Fruit fly (Drosophila melanogaster) whole organism, embryonic: ENCODE results near the gene CG7069.

ENCODE experiments used
- CG10267 ChIP-seq: fragments of 200-800 bp; sonication (Bioruptor generic); optimal IDR thresholded peaks from 2 replicates; lab custom pipeline; 2018; ENCODE audit warnings: missing biosample characterization, mild to moderate bottlenecking, missing genetic modification characterization, moderate library complexity
- CG10366 ChIP-seq: fragments of 200-800 bp; sonication (Bioruptor generic); IDR thresholded peaks from 2 replicates; pipeline ENCODE4 v1.3.6; 2022; ENCODE audit warnings: missing biosample characterization, missing genetic modification characterization
- CG11696 ChIP-seq: fragments of 200-800 bp; sonication (Bioruptor generic); IDR thresholded peaks from 2 replicates; pipeline ENCODE4 v1.3.6; 2022; ENCODE audit warnings: missing biosample characterization, missing genetic modification characterization
- CG12155 ChIP-seq: fragments of 200-800 bp; sonication (Bioruptor generic); optimal IDR thresholded peaks from 3 replicates; lab custom pipeline; 2016; ENCODE audit warnings: missing biosample characterization, missing genetic modification characterization
- CG13287 ChIP-seq: fragments of 200-800 bp; sonication (Bioruptor generic); IDR thresholded peaks from 2 replicates; pipeline ENCODE4 v1.3.6; 2022; ENCODE audit warnings: missing biosample characterization, missing genetic modification characterization; ENCODE audit not compliant: partially characterized antibody
- CG13296 ChIP-seq: fragments of 200-800 bp; sonication (Bioruptor generic); optimal IDR thresholded peaks from 3 replicates; lab custom pipeline; 2018; ENCODE audit warnings: missing biosample characterization, mild to moderate bottlenecking, missing genetic modification characterization
- CG1647 ChIP-seq: fragments of 200-800 bp; sonication (Bioruptor generic); optimal IDR thresholded peaks from 3 replicates; lab custom pipeline; 2016; ENCODE audit warnings: missing biosample characterization, missing genetic modification characterization
- CG17361 ChIP-seq: fragments of 200-800 bp; sonication (Bioruptor generic); IDR thresholded peaks from 3 replicates; pipeline ENCODE4 v1.3.6; 2022; ENCODE audit warnings: missing biosample characterization, missing genetic modification characterization
- CG17912 ChIP-seq: fragments of 200-800 bp; sonication (Bioruptor generic); optimal IDR thresholded peaks from 2 replicates; lab custom pipeline; 2018; ENCODE audit warnings: missing biosample characterization, mild to moderate bottlenecking, missing genetic modification characterization
- CG2116 ChIP-seq: fragments of 200-800 bp; sonication (Bioruptor generic); optimal IDR thresholded peaks from 3 replicates; lab custom pipeline; 2018; ENCODE audit warnings: missing biosample characterization, mild to moderate bottlenecking, missing genetic modification characterization
- CG31441 ChIP-seq: fragments of 200-800 bp; sonication (Bioruptor generic); IDR thresholded peaks from 2 replicates; pipeline ENCODE4 v1.3.6; 2022; ENCODE audit warnings: missing biosample characterization, missing genetic modification characterization
- CG32532 ChIP-seq: fragments of 200-800 bp; sonication (Bioruptor generic); IDR thresholded peaks from 2 replicates; pipeline ENCODE4 v1.3.6; 2022; ENCODE audit warnings: missing biosample characterization, missing genetic modification characterization
- CG3407 ChIP-seq: fragments of 200-800 bp; sonication (Bioruptor generic); optimal IDR thresholded peaks from 2 replicates; lab custom pipeline; 2018; ENCODE audit warnings: missing biosample characterization, mild to moderate bottlenecking, missing genetic modification characterization
- CG43689 ChIP-seq: fragments of 200-800 bp; sonication (Bioruptor generic); IDR thresholded peaks from 2 replicates; pipeline ENCODE4 v1.3.6; 2022; ENCODE audit warnings: missing biosample characterization, missing genetic modification characterization
- CG5180 ChIP-seq: fragments of 200-800 bp; sonication (Bioruptor generic); optimal IDR thresholded peaks from 3 replicates; lab custom pipeline; 2017; ENCODE audit warnings: missing biosample characterization, missing genetic modification characterization, mild to moderate bottlenecking, moderate library complexity, missing genetic modification reagents
- CG7556 ChIP-seq: fragments of 200-800 bp; sonication (Bioruptor generic); optimal IDR thresholded peaks from 2 replicates; lab custom pipeline; 2017; ENCODE audit warnings: missing biosample characterization, mild to moderate bottlenecking, missing genetic modification characterization
- CG7745 ChIP-seq: fragments of 200-800 bp; sonication (Bioruptor generic); optimal IDR thresholded peaks from 2 replicates; lab custom pipeline; 2018; ENCODE audit warnings: missing biosample characterization, mild to moderate bottlenecking, missing genetic modification characterization, moderate library complexity
- CG8290 ChIP-seq, 3 experiments: fragments of 200-800 bp; sonication (Bioruptor generic); optimal IDR thresholded peaks; 2 replicates each; lab custom pipeline; 2016 to 2019; ENCODE audit warnings: missing biosample characterization in 3 of 3, missing genetic modification characterization in 3 of 3, mild to moderate bottlenecking in 2 of 3, moderate library complexity in 1 of 3
- Camta ChIP-seq: fragments of 200-800 bp; sonication (Bioruptor generic); optimal IDR thresholded peaks from 2 replicates; lab custom pipeline; 2016; ENCODE audit warnings: missing biosample characterization, missing genetic modification characterization
- Fer2 ChIP-seq: fragments of 200-800 bp; sonication (Bioruptor generic); optimal IDR thresholded peaks from 2 replicates; lab custom pipeline; 2018; ENCODE audit warnings: missing biosample characterization, mild to moderate bottlenecking, missing genetic modification characterization, moderate library complexity
- HLH3B ChIP-seq: fragments of 200-800 bp; sonication (Bioruptor generic); IDR thresholded peaks from 2 replicates; pipeline ENCODE4 v1.3.6; 2022; ENCODE audit warnings: missing biosample characterization, missing genetic modification characterization
- Hey ChIP-seq: fragments of 200-800 bp; sonication (Bioruptor generic); optimal IDR thresholded peaks from 3 replicates; lab custom pipeline; 2018; ENCODE audit warnings: missing biosample characterization, mild to moderate bottlenecking, missing genetic modification characterization
- Lim3 ChIP-seq: fragments of 200-800 bp; sonication (Bioruptor generic); IDR thresholded peaks from 2 replicates; pipeline ENCODE4 v1.3.6; 2022; ENCODE audit warnings: missing biosample characterization, missing genetic modification characterization
- MTF-1 ChIP-seq: fragments of 200-800 bp; sonication (Bioruptor generic); optimal IDR thresholded peaks from 2 replicates; lab custom pipeline; 2018; ENCODE audit warnings: missing biosample characterization, mild to moderate bottlenecking, missing genetic modification characterization, borderline replicate concordance
- Ptx1 ChIP-seq: fragments of 200-800 bp; sonication (Bioruptor generic); IDR thresholded peaks from 2 replicates; pipeline ENCODE4 v1.3.6; 2022; ENCODE audit warnings: missing biosample characterization, missing genetic modification characterization
- Sox100B ChIP-seq: fragments of 200-800 bp; sonication (Bioruptor generic); optimal IDR thresholded peaks from 3 replicates; lab custom pipeline; 2018; ENCODE audit warnings: missing biosample characterization, mild to moderate bottlenecking, missing genetic modification characterization
- Ssrp ChIP-seq: fragments of 200-800 bp; sonication (Bioruptor generic); optimal IDR thresholded peaks from 2 replicates; lab custom pipeline; 2018; ENCODE audit warnings: missing biosample characterization, mild to moderate bottlenecking, missing genetic modification characterization, moderate library complexity
- ara ChIP-seq: fragments of 200-800 bp; sonication (Bioruptor generic); IDR thresholded peaks from 2 replicates; pipeline ENCODE4 v1.3.6; 2022; ENCODE audit warnings: missing biosample characterization, missing genetic modification characterization
- bowl ChIP-seq: fragments of 200-800 bp; sonication (Bioruptor generic); IDR thresholded peaks from 2 replicates; pipeline ENCODE4 v1.3.6; 2022; ENCODE audit warnings: missing biosample characterization, missing genetic modification characterization
- bsh ChIP-seq, 2 experiments: fragments of 200-800 bp; sonication (Bioruptor generic); optimal IDR thresholded peaks; 2 replicates each; lab custom pipeline; 2017 to 2018; ENCODE audit warnings: mild to moderate bottlenecking in 2 of 2, missing biosample characterization in 2 of 2, missing genetic modification characterization in 2 of 2, moderate library complexity in 1 of 2
- chn ChIP-seq: fragments of 200-800 bp; sonication (Bioruptor generic); optimal IDR thresholded peaks from 2 replicates; lab custom pipeline; 2016; ENCODE audit warnings: missing biosample characterization, missing genetic modification characterization
- crc ChIP-seq: fragments of 200-800 bp; sonication (Bioruptor generic); optimal IDR thresholded peaks from 2 replicates; lab custom pipeline; 2016; ENCODE audit warnings: missing biosample characterization, missing genetic modification characterization
- danr ChIP-seq: fragments of 200-800 bp; sonication (Bioruptor generic); IDR thresholded peaks from 2 replicates; pipeline ENCODE4 v1.3.6; 2022; ENCODE audit warnings: missing biosample characterization, missing genetic modification characterization
- dpn ChIP-seq, 2 experiments: fragments of 200-800 bp; sonication (Bioruptor generic); optimal IDR thresholded peaks; 3 replicates each; lab custom pipeline; 2016; ENCODE audit warnings: missing biosample characterization in 2 of 2, missing genetic modification characterization in 2 of 2
- ftz-f1 ChIP-seq: fragments of 200-800 bp; sonication (Bioruptor generic); optimal IDR thresholded peaks from 2 replicates; lab custom pipeline; 2016; ENCODE audit warnings: missing biosample characterization, missing genetic modification characterization
- grau ChIP-seq: fragments of 200-800 bp; optimal IDR thresholded peaks from 3 replicates; lab custom pipeline; 2019; ENCODE audit warnings: missing biosample characterization, mild to moderate bottlenecking, missing genetic modification characterization, moderate library complexity
- gsb ChIP-seq: fragments of 200-800 bp; sonication (Bioruptor generic); IDR thresholded peaks from 2 replicates; pipeline ENCODE4 v1.3.6; 2022; ENCODE audit warnings: missing biosample characterization, missing genetic modification characterization
- knrl ChIP-seq: fragments of 200-800 bp; sonication (Bioruptor generic); IDR thresholded peaks from 3 replicates; pipeline ENCODE4 v1.3.6; 2022; ENCODE audit warnings: missing biosample characterization, missing genetic modification characterization; ENCODE audit not compliant: partially characterized antibody
- maf-S ChIP-seq: fragments of 200-800 bp; sonication (Bioruptor generic); optimal IDR thresholded peaks from 2 replicates; lab custom pipeline; 2016; ENCODE audit warnings: missing biosample characterization, missing genetic modification characterization
- mld ChIP-seq: fragments of 200-800 bp; sonication (Bioruptor generic); IDR thresholded peaks from 3 replicates; pipeline ENCODE4 v1.3.6; 2022; ENCODE audit warnings: missing biosample characterization, missing genetic modification characterization; ENCODE audit not compliant: partially characterized antibody
- nerfin-2 ChIP-seq: fragments of 200-800 bp; sonication (Bioruptor generic); IDR thresholded peaks from 2 replicates; pipeline ENCODE4 v1.3.6; 2022; ENCODE audit warnings: missing biosample characterization, missing genetic modification characterization; ENCODE audit not compliant: partially characterized antibody
- odd ChIP-seq: fragments of 200-800 bp; sonication (Bioruptor generic); optimal IDR thresholded peaks from 2 replicates; lab custom pipeline; 2017; ENCODE audit warnings: missing biosample characterization, mild to moderate bottlenecking, missing genetic modification characterization
- pzg ChIP-seq: fragments of 200-800 bp; sonication (Bioruptor generic); optimal IDR thresholded peaks from 3 replicates; lab custom pipeline; 2018; ENCODE audit warnings: missing biosample characterization, mild to moderate bottlenecking, missing genetic modification characterization, moderate library complexity
- sd ChIP-seq: fragments of 200-800 bp; sonication (Bioruptor generic); optimal IDR thresholded peaks from 3 replicates; lab custom pipeline; 2018; ENCODE audit warnings: missing biosample characterization, mild to moderate bottlenecking, missing genetic modification characterization, moderate library complexity
- sr ChIP-seq: fragments of 200-800 bp; sonication (Bioruptor generic); IDR thresholded peaks from 3 replicates; pipeline ENCODE4 v1.3.6; 2022; ENCODE audit warnings: missing biosample characterization, missing genetic modification characterization
- tio ChIP-seq: fragments of 200-800 bp; sonication (Bioruptor generic); optimal IDR thresholded peaks from 2 replicates; lab custom pipeline; 2017; ENCODE audit warnings: missing biosample characterization, missing genetic modification characterization, inconsistent platforms
- unpg ChIP-seq: fragments of 200-800 bp; sonication (Bioruptor generic); optimal IDR thresholded peaks from 3 replicates; lab custom pipeline; 2018; ENCODE audit warnings: missing biosample characterization, mild to moderate bottlenecking, missing genetic modification characterization, moderate library complexity
- usp ChIP-seq: fragments of >200 bp; optimal IDR thresholded peaks from 2 replicates; lab custom pipeline; 2017; ENCODE audit warnings: missing biosample characterization, missing genetic modification characterization

CG7069 gene

DNA sequence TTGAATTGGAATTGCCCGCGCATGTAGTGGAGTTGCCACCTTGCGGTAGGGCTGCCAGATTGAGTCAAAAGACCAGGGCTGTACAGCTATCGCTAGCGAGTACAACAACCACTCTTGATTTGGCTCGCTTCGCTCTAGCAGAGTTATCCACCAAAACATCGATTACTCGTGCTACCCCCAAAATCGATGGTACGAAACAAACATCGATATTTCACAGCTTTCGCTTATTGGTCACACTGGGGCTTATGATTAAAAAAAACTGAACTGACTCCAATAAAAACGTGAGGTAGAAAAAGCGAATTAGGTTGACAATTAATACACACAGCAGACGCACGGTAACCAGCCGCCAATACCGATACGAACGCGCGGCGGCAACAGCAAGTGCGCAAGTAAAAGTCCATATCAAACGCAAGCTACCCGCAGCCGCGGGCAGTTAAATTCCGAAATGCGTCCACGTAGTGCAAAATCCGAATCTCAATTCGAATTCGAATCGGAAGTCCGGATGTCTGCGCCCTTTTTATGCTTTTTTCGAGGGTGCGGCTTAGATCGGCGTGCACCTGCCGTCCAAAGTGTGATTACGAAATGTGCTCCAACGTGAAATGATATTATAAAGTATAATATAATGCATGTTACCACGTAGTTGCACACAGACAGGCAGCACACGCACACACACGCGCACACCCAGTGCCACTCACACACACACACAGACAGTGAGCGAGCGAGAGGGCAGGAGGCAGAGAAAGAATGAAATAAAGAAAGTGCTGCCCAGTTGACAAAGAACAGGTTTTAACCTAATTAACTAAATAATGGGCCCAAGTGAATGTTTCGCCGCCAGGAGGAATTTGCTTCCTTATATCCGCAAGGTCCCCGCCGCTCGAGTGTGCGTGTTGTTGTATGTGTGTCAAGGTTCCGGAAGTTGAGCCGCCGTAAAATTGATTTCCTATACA lies 15.9 kb upstream of the CG7069 start, which contains the start of gene Sar1 (continued):
- peak; percentile 41 for TF ChIP-seq grau (tag; lab: Kevin White, UChicago)
- peak; percentile 83 for TF ChIP-seq CG2116 (GFP tag; lab: Kevin White, UChicago)
- no peak for TF ChIP-seq Fer2 (tag; lab: Kevin White, UChicago)
- no peak for TF ChIP-seq Ptx1
- TF ChIP-seq dpn (GFP tag; optimal IDR thresholded peaks at IDR 0.05; lab: Kevin White, UChicago), result peak; percentile 19 to 55
- peak; percentile 44 for TF ChIP-seq CG12155 (GFP tag; lab: Kevin White, UChicago)
- peak; percentile 19; the same call in 1 of the 3 replicates for TF ChIP-seq CG17361 (GFP tag; lab: Robert Waterston, UW)
- no peak for TF ChIP-seq CG5180 (GFP tag; lab: Kevin White, UChicago)
- TF ChIP-seq bsh (GFP tag; optimal IDR thresholded peaks at IDR 0.05; lab: Kevin White, UChicago), result no peak
- peak; percentile 59; the same call in 1 of the 2 replicates for TF ChIP-seq nerfin-2
- no peak for TF ChIP-seq CG7745 (tag; lab: Kevin White, UChicago)
- TF ChIP-seq CG43689 (GFP tag; lab: Robert Waterston, UW), result no peak
- no peak for TF ChIP-seq unpg (GFP tag; lab: Kevin White, UChicago)
- no peak for TF ChIP-seq Sox100B (GFP tag; lab: Kevin White, UChicago)
- no peak for TF ChIP-seq Lim3
- TF ChIP-seq gsb (GFP tag; lab: Robert Waterston, UW), result no peak
- TF ChIP-seq Ssrp (tag; lab: Kevin White, UChicago), result no peak
- no peak for TF ChIP-seq danr (GFP tag; lab: Robert Waterston, UW)
- peak; percentile 95 for TF ChIP-seq knrl
- TF ChIP-seq CG13287 (GFP tag; lab: Robert Waterston, UW), result peak; percentile 98
- no peak for TF ChIP-seq Hey (tag; lab: Kevin White, UChicago)
- no peak for TF ChIP-seq CG11696 (GFP tag; lab: Robert Waterston, UW)
- no peak for TF ChIP-seq CG7556 (GFP tag; lab: Kevin White, UChicago)
- no peak for TF ChIP-seq CG1647 (GFP tag; lab: Kevin White, UChicago)
- peak; percentile 73 for TF ChIP-seq CG10267 (tag; lab: Kevin White, UChicago)
- no peak for TF ChIP-seq chn (GFP tag; lab: Kevin White, UChicago)
- no peak for TF ChIP-seq CG10366 (GFP tag; lab: Robert Waterston, UW)
- no peak for TF ChIP-seq usp (GFP tag; lab: Kevin White, UChicago)
- TF ChIP-seq tio (GFP tag; lab: Kevin White, UChicago), result no peak
- no peak for TF ChIP-seq crc (GFP tag; lab: Kevin White, UChicago)
- peak; percentile 35 for TF ChIP-seq Camta (GFP tag; lab: Kevin White, UChicago)
- peak; percentile 81 for TF ChIP-seq ftz-f1 (GFP tag; lab: Kevin White, UChicago)
- no peak for TF ChIP-seq CG13296 (GFP tag; lab: Kevin White, UChicago)
- no peak for TF ChIP-seq CG3407 (GFP tag; lab: Kevin White, UChicago)
- TF ChIP-seq HLH3B, result no peak; the same call in 1 of the 2 replicates
- TF ChIP-seq MTF-1 (GFP tag; lab: Kevin White, UChicago), result no peak
- peak; percentile 4 for TF ChIP-seq sd (tag; lab: Kevin White, UChicago)
- TF ChIP-seq CG8290 (GFP tag; optimal IDR thresholded peaks at IDR 0.05; lab: Kevin White, UChicago), result peak; percentile 55
- peak in 1 of 2 experiments; percentile 92 for TF ChIP-seq CG8290 (tag; optimal IDR thresholded peaks at IDR 0.05; lab: Kevin White, UChicago)
- TF ChIP-seq CG17912 (GFP tag; lab: Kevin White, UChicago), result peak; percentile 55
- no peak for TF ChIP-seq ara
- no peak for TF ChIP-seq maf-S (GFP tag; lab: Kevin White, UChicago)
- TF ChIP-seq mld (GFP tag; lab: Robert Waterston, UW), result peak; percentile 72; the same call in 2 of the 3 replicates
- peak; percentile 35 for TF ChIP-seq odd (GFP tag; lab: Kevin White, UChicago)
- no peak for TF ChIP-seq CG31441 (GFP tag; lab: Robert Waterston, UW)
- TF ChIP-seq pzg (GFP tag; lab: Kevin White, UChicago), result peak; percentile 100
- TF ChIP-seq CG32532 (GFP tag; lab: Robert Waterston, UW), result 0 out of 2 replicates have a peak, but pooled peaks have one; percentile 9
- no peak for TF ChIP-seq sr (GFP tag; lab: Robert Waterston, UW)
- no peak for TF ChIP-seq bowl (GFP tag; lab: Robert Waterston, UW)
